Worm (Caenorhabditis elegans): Measurements from ENCODE around the gene Y46G5A.18.

ce11 chrII:12798814-12799213 is 6.2 kb downstream of the Y46G5A.18 start:
- TF ChIP-seq nhr-11 (tag; optimal IDR thresholded peaks at IDR 0.05) = peak; percentile 69
- no peak for TF ChIP-seq nhr-76 (tag; optimal IDR thresholded peaks at IDR 0.05)
- TF ChIP-seq elt-3 (tag; optimal IDR thresholded peaks at IDR 0.05) = peak in 1 of 3 experiments; percentile 71
